Worm (Caenorhabditis elegans) whole organism, L4 larva: ENCODE measurements around the gene K08B5.1.
A peak's percentile ranks its signal among the peaks of the same experiment; 100 is the strongest.

Source experiments
- lim-7 ChIP-seq: fragments of 200-800 bp; sonication (Bioruptor generic); IDR thresholded peaks from 2 replicates; pipeline ENCODE4 v1.3.6; 2022; ENCODE audit warnings: missing genetic modification characterization, missing compliant biosample characterization
- lin-13 ChIP-seq: fragments of 150-350 bp; optimal IDR thresholded peaks from 2 replicates; lab custom pipeline; 2014; ENCODE audit warnings: missing biosample characterization, missing genetic modification reagents, missing genetic modification characterization
- lsy-2 ChIP-seq, 2 experiments: fragments of 150-350 bp in 1 of 2; sonication (generic microtip) in 1 of 2; optimal IDR thresholded peaks; 2 replicates each; lab custom pipeline; 2014 to 2017; ENCODE audit warnings: missing biosample characterization in 2 of 2, missing genetic modification characterization in 2 of 2
- mep-1 ChIP-seq: fragments of 150-350 bp; sonication (generic microtip); optimal IDR thresholded peaks from 3 replicates; lab custom pipeline; 2014; ENCODE audit warnings: missing biosample characterization, missing genetic modification characterization
- nhr-76 ChIP-seq: fragments of 150-350 bp; optimal IDR thresholded peaks from 2 replicates; lab custom pipeline; 2014; ENCODE audit warnings: missing biosample characterization, missing genetic modification characterization
- snpc-4 ChIP-seq: fragments of 150-350 bp; optimal IDR thresholded peaks from 2 replicates; lab custom pipeline; 2014; ENCODE audit warnings: missing biosample characterization, missing genetic modification characterization
- unc-39 ChIP-seq: sonication (generic microtip); optimal IDR thresholded peaks from 2 replicates; lab custom pipeline; 2017; ENCODE audit warnings: missing biosample characterization, missing genetic modification characterization
- unc-62 ChIP-seq, 3 experiments: fragments of 150-350 bp in 1 of 3; sonication (generic microtip); optimal IDR thresholded peaks in 2 of 3; peaks in 1 of 3; 1 replicate in 1 of 3; 2 replicates in 2 of 3; lab custom pipeline; 2014 to 2017; ENCODE audit warnings: missing biosample characterization in 3 of 3, missing genetic modification characterization in 3 of 3, missing genetic modification reagents in 3 of 3, missing genotype in 1 of 3

- no peak for TF ChIP-seq lsy-2 (tag; optimal IDR thresholded peaks at IDR 0.05; lab: Kevin White, UChicago)
- peak in 1 of 2 experiments; percentile 95 for TF ChIP-seq unc-62 (GFP tag; optimal IDR thresholded peaks at IDR 0.05 in 1 of 2; lab: Kevin White, UChicago)
- TF ChIP-seq unc-62 (tag; optimal IDR thresholded peaks at IDR 0.05; lab: Kevin White, UChicago): no peak
- no peak for TF ChIP-seq mep-1 (tag; lab: Kevin White, UChicago)
- no peak for TF ChIP-seq lin-13 (GFP tag; lab: Kevin White, UChicago)
- no peak for TF ChIP-seq lim-7 (GFP tag; lab: Robert Waterston, UW)
- no peak for TF ChIP-seq unc-39 (tag; lab: Kevin White, UChicago)
- no peak for TF ChIP-seq snpc-4 (tag; lab: Kevin White, UChicago)
- no peak for TF ChIP-seq nhr-76 (tag; lab: Kevin White, UChicago)
These were observed 9.9 kb upstream of the K08B5.1 start for ce11 chrX:16548290-16548689.
